Fruit fly (Drosophila melanogaster) whole organism, embryonic: ENCODE measurements around the gene RhoGDI.

Source experiments
- BEAF-32 ChIP-seq: fragments of 200-800 bp; sonication (Bioruptor generic); optimal IDR thresholded peaks from 3 replicates; lab custom pipeline; 2017; ENCODE audit warnings: missing biosample characterization, missing genetic modification characterization, mild to moderate bottlenecking, moderate library complexity, missing genetic modification reagents
- CG11093 ChIP-seq: fragments of 200-800 bp; sonication (Bioruptor generic); IDR thresholded peaks from 3 replicates; pipeline ENCODE4 v1.3.6; 2022; ENCODE audit warnings: missing biosample characterization, missing genetic modification characterization
- CG11723 ChIP-seq: fragments of 200-800 bp; sonication (Bioruptor generic); optimal IDR thresholded peaks from 2 replicates; lab custom pipeline; 2017; ENCODE audit warnings: missing biosample characterization, mild to moderate bottlenecking, missing genetic modification characterization
- CG12104 ChIP-seq: fragments of 200-800 bp; sonication (Bioruptor generic); optimal IDR thresholded peaks from 3 replicates; lab custom pipeline; 2016; ENCODE audit warnings: missing biosample characterization, missing genetic modification characterization
- CG12391 ChIP-seq: fragments of 200-800 bp; sonication (Bioruptor generic); optimal IDR thresholded peaks from 3 replicates; lab custom pipeline; 2018; ENCODE audit warnings: missing biosample characterization, mild to moderate bottlenecking, missing genetic modification characterization, moderate library complexity
- CG13123 ChIP-seq: fragments of 200-800 bp; sonication (Bioruptor generic); optimal IDR thresholded peaks from 2 replicates; lab custom pipeline; 2016; ENCODE audit warnings: missing biosample characterization, missing genetic modification characterization
- CG13296 ChIP-seq: fragments of 200-800 bp; sonication (Bioruptor generic); optimal IDR thresholded peaks from 3 replicates; lab custom pipeline; 2018; ENCODE audit warnings: missing biosample characterization, mild to moderate bottlenecking, missing genetic modification characterization
- CG14860 ChIP-seq: fragments of 200-800 bp; sonication (Bioruptor generic); IDR thresholded peaks from 3 replicates; pipeline ENCODE4 v1.3.6; 2022; ENCODE audit warnings: missing biosample characterization, missing genetic modification characterization; ENCODE audit not compliant: partially characterized antibody
- CG15011 ChIP-seq: fragments of 200-800 bp; sonication (Bioruptor generic); optimal IDR thresholded peaks from 3 replicates; lab custom pipeline; 2018; ENCODE audit warnings: missing biosample characterization, mild to moderate bottlenecking, missing genetic modification characterization
- CG1529 ChIP-seq: fragments of 200-800 bp; sonication (Bioruptor generic); optimal IDR thresholded peaks from 3 replicates; lab custom pipeline; 2018; ENCODE audit warnings: missing biosample characterization, missing genetic modification characterization
- CG15514 ChIP-seq: fragments of 200-800 bp; sonication (Bioruptor generic); optimal IDR thresholded peaks from 3 replicates; lab custom pipeline; 2017; ENCODE audit warnings: missing biosample characterization, missing genetic modification characterization, mild to moderate bottlenecking, moderate library complexity, missing genetic modification reagents
- CG17186 ChIP-seq: fragments of 200-800 bp; sonication (Bioruptor generic); optimal IDR thresholded peaks from 3 replicates; lab custom pipeline; 2017; ENCODE audit warnings: missing biosample characterization, missing genetic modification reagents, missing genetic modification characterization
- CG18011 ChIP-seq: fragments of 200-800 bp; sonication (Bioruptor generic); optimal IDR thresholded peaks from 2 replicates; lab custom pipeline; 2017; ENCODE audit warnings: missing biosample characterization, missing genetic modification characterization, mild to moderate bottlenecking, moderate library complexity, missing genotype
- CG2116 ChIP-seq: fragments of 200-800 bp; sonication (Bioruptor generic); optimal IDR thresholded peaks from 3 replicates; lab custom pipeline; 2018; ENCODE audit warnings: missing biosample characterization, mild to moderate bottlenecking, missing genetic modification characterization
- CG31224 ChIP-seq: fragments of 200-800 bp; sonication (Bioruptor generic); IDR thresholded peaks from 2 replicates; pipeline ENCODE4 v1.3.6; 2022; ENCODE audit warnings: missing biosample characterization, missing genetic modification characterization
- CG31388 ChIP-seq: fragments of 200-800 bp; sonication (Bioruptor generic); optimal IDR thresholded peaks from 2 replicates; lab custom pipeline; 2016; ENCODE audit warnings: missing biosample characterization, missing genetic modification characterization
- CG32767 ChIP-seq: fragments of 200-800 bp; sonication (Bioruptor generic); IDR thresholded peaks from 2 replicates; pipeline ENCODE4 v1.3.6; 2022; ENCODE audit warnings: missing biosample characterization, missing genetic modification characterization
- CG3407 ChIP-seq: fragments of 200-800 bp; sonication (Bioruptor generic); optimal IDR thresholded peaks from 2 replicates; lab custom pipeline; 2018; ENCODE audit warnings: missing biosample characterization, mild to moderate bottlenecking, missing genetic modification characterization
- CG34422 ChIP-seq: fragments of 200-800 bp; sonication (Bioruptor generic); IDR thresholded peaks from 3 replicates; pipeline ENCODE4 v1.3.6; 2022; ENCODE audit warnings: missing biosample characterization, missing genetic modification characterization
- CG43689 ChIP-seq: fragments of 200-800 bp; sonication (Bioruptor generic); IDR thresholded peaks from 2 replicates; pipeline ENCODE4 v1.3.6; 2022; ENCODE audit warnings: missing biosample characterization, missing genetic modification characterization
- CG6654 ChIP-seq: fragments of 200-800 bp; sonication (Bioruptor generic); optimal IDR thresholded peaks from 2 replicates; lab custom pipeline; 2017; ENCODE audit warnings: missing biosample characterization, mild to moderate bottlenecking, missing genetic modification characterization
- CG6689 ChIP-seq: fragments of 200-800 bp; sonication (Bioruptor generic); IDR thresholded peaks from 2 replicates; pipeline ENCODE4 v1.3.6; 2022; ENCODE audit warnings: missing biosample characterization, missing genetic modification characterization
- CG7745 ChIP-seq: fragments of 200-800 bp; sonication (Bioruptor generic); optimal IDR thresholded peaks from 2 replicates; lab custom pipeline; 2018; ENCODE audit warnings: missing biosample characterization, mild to moderate bottlenecking, missing genetic modification characterization, moderate library complexity
- CG9215 ChIP-seq: fragments of 200-800 bp; sonication (Bioruptor generic); IDR thresholded peaks from 2 replicates; pipeline ENCODE4 v1.3.6; 2022; ENCODE audit warnings: missing biosample characterization, missing genetic modification characterization
- Dref ChIP-seq: fragments of 200-800 bp; sonication (Bioruptor generic); IDR thresholded peaks from 2 replicates; pipeline ENCODE4 v1.3.6; 2022; ENCODE audit warnings: missing biosample characterization, missing genetic modification characterization
- MBD-R2 ChIP-seq: fragments of 200-800 bp; sonication (Bioruptor generic); IDR thresholded peaks from 2 replicates; pipeline ENCODE4 v1.3.6; 2022; ENCODE audit warnings: missing biosample characterization, missing genetic modification characterization
- MESR4 ChIP-seq: fragments of 200-800 bp; sonication (Bioruptor generic); optimal IDR thresholded peaks from 2 replicates; lab custom pipeline; 2018; ENCODE audit warnings: missing biosample characterization, mild to moderate bottlenecking, missing genetic modification characterization, moderate library complexity
- Mes4 ChIP-seq: fragments of 200-800 bp; sonication (Bioruptor generic); optimal IDR thresholded peaks from 2 replicates; lab custom pipeline; 2016; ENCODE audit warnings: missing biosample characterization, missing genetic modification characterization
- NC2β ChIP-seq: fragments of 200-800 bp; sonication (Bioruptor generic); optimal IDR thresholded peaks from 2 replicates; lab custom pipeline; 2016; ENCODE audit warnings: missing biosample characterization, missing genetic modification characterization
- NFAT ChIP-seq: fragments of 200-800 bp; sonication (Bioruptor generic); IDR thresholded peaks from 2 replicates; pipeline ENCODE4 v1.3.6; 2022; ENCODE audit warnings: missing biosample characterization, missing genetic modification characterization
- Opbp ChIP-seq: fragments of 200-800 bp; sonication (Bioruptor generic); IDR thresholded peaks from 3 replicates; pipeline ENCODE4 v1.3.6; 2022; ENCODE audit warnings: missing biosample characterization, missing genetic modification characterization; ENCODE audit not compliant: partially characterized antibody
- Ssrp ChIP-seq: fragments of 200-800 bp; sonication (Bioruptor generic); optimal IDR thresholded peaks from 2 replicates; lab custom pipeline; 2018; ENCODE audit warnings: missing biosample characterization, mild to moderate bottlenecking, missing genetic modification characterization, moderate library complexity
- Stat92E ChIP-seq, 3 experiments: fragments of >200 bp in 2 of 3; fragments of 200-800 bp in 1 of 3; sonication (Bioruptor generic) in 1 of 3; optimal IDR thresholded peaks; 2 replicates each; lab custom pipeline; 2017 to 2019; ENCODE audit warnings: missing biosample characterization in 3 of 3, missing genetic modification characterization in 3 of 3, mild to moderate bottlenecking in 1 of 3, moderate library complexity in 1 of 3
- YL-1 ChIP-seq: fragments of 200-800 bp; sonication (Bioruptor generic); optimal IDR thresholded peaks from 3 replicates; lab custom pipeline; 2017; ENCODE audit warnings: missing biosample characterization, mild to moderate bottlenecking, missing genetic modification characterization
- amos ChIP-seq: fragments of 200-800 bp; sonication (Bioruptor generic); IDR thresholded peaks from 2 replicates; pipeline ENCODE4 v1.3.6; 2022; ENCODE audit warnings: missing biosample characterization, missing genetic modification characterization; ENCODE audit not compliant: partially characterized antibody
- aop ChIP-seq: fragments of 200-800 bp; sonication (Bioruptor generic); IDR thresholded peaks from 2 replicates; pipeline ENCODE4 v1.3.6; 2022; ENCODE audit warnings: missing biosample characterization, missing genetic modification characterization
- cato ChIP-seq: fragments of 200-800 bp; sonication (Bioruptor generic); optimal IDR thresholded peaks from 2 replicates; lab custom pipeline; 2016; ENCODE audit warnings: missing biosample characterization, missing genetic modification characterization, borderline replicate concordance
- da ChIP-seq: fragments of 200-800 bp; sonication (Bioruptor generic); optimal IDR thresholded peaks from 2 replicates; lab custom pipeline; 2016; ENCODE audit warnings: missing biosample characterization, missing genetic modification characterization
- gfzf ChIP-seq: fragments of 200-800 bp; sonication (Bioruptor generic); optimal IDR thresholded peaks from 2 replicates; lab custom pipeline; 2016; ENCODE audit warnings: missing biosample characterization, mild to moderate bottlenecking, missing genetic modification characterization, moderate library complexity
- gt ChIP-seq: fragments of 200-800 bp; sonication (Bioruptor generic); IDR thresholded peaks from 2 replicates; pipeline ENCODE4 v1.3.6; 2022; ENCODE audit warnings: missing biosample characterization, missing genetic modification characterization
- pan ChIP-seq, 4 experiments: fragments of >200 bp in 3 of 4; fragments of 200-800 bp in 1 of 4; sonication (Bioruptor generic) in 1 of 4; optimal IDR thresholded peaks in 3 of 4; IDR thresholded peaks in 1 of 4; 2 replicates each; pipeline versions ENCODE4 v1.3.6 to Lab custom; 2017 to 2022; ENCODE audit warnings: missing biosample characterization in 2 of 4, missing genetic modification characterization in 2 of 4, mixed read lengths in 1 of 4
- prd ChIP-seq, 3 experiments: fragments of >200 bp in 2 of 3; fragments of 200-800 bp in 1 of 3; sonication (Bioruptor generic) in 1 of 3; optimal IDR thresholded peaks in 2 of 3; IDR thresholded peaks in 1 of 3; 2 replicates in 2 of 3; 3 replicates in 1 of 3; pipeline versions ENCODE4 v1.3.6 to Lab custom; 2017 to 2022; ENCODE audit warnings: missing biosample characterization in 1 of 3, missing genetic modification characterization in 1 of 3
- psq ChIP-seq: fragments of 200-800 bp; sonication (Bioruptor generic); optimal IDR thresholded peaks from 2 replicates; lab custom pipeline; 2017; ENCODE audit warnings: missing biosample characterization, missing genetic modification characterization
- pzg ChIP-seq: fragments of 200-800 bp; sonication (Bioruptor generic); optimal IDR thresholded peaks from 3 replicates; lab custom pipeline; 2018; ENCODE audit warnings: missing biosample characterization, mild to moderate bottlenecking, missing genetic modification characterization, moderate library complexity
- sens ChIP-seq: fragments of 200-800 bp; sonication (Bioruptor generic); peaks from one replicate; lab custom pipeline; 2016; ENCODE audit warnings: missing biosample characterization, missing genetic modification characterization
- slp2 ChIP-seq: fragments of 200-800 bp; sonication (Bioruptor generic); optimal IDR thresholded peaks from 2 replicates; lab custom pipeline; 2016; ENCODE audit warnings: missing biosample characterization, missing genetic modification characterization
- sug ChIP-seq: fragments of 200-800 bp; optimal IDR thresholded peaks from 2 replicates; lab custom pipeline; 2019; ENCODE audit warnings: missing biosample characterization, mild to moderate bottlenecking, missing genetic modification characterization, moderate library complexity
- trem ChIP-seq: fragments of 200-800 bp; optimal IDR thresholded peaks from 3 replicates; lab custom pipeline; 2019; ENCODE audit warnings: missing biosample characterization, mild to moderate bottlenecking, missing genetic modification characterization, moderate library complexity
- usp ChIP-seq: fragments of >200 bp; optimal IDR thresholded peaks from 2 replicates; lab custom pipeline; 2017; ENCODE audit warnings: missing biosample characterization, missing genetic modification characterization

The RhoGDI gene

DNA sequence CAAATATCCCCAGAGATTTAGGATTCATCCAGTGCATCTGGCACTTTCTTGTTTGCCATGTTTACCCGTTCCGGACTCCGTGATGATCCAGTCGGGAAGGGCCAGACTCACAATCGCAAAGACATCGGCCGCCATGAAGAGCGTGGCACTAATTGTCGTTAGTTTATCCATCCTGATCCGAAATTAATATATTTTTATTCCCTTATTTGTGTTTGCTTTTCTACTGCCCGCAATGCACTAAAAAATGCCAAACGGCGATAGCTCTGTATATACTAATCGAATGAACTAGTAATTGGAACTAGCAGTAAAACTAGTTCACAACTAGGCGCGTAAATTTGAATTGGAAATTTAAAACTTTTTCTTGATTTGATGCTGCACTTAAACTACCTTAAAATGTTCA, 51.0 kb downstream of the RhoGDI start, which contains the start of gene CG14182 (continued):
- TF ChIP-seq pan (optimal IDR thresholded peaks at IDR 0.05; lab: Kevin White, UChicago) (no peak), pan (GFP tag; optimal IDR thresholded peaks at IDR 0.05 in 1 of 2, IDR thresholded peaks at IDR 0.05 in 1 of 2) (no peak), MESR4 (GFP tag; lab: Kevin White, UChicago) (peak; percentile 70), CG7745 (tag; lab: Kevin White, UChicago) (no peak), cato (no peak), Dref (GFP tag; lab: Robert Waterston, UW) (peak; percentile 43; the same call in 1 of the 2 replicates), slp2 (no peak), CG9215 (GFP tag; lab: Robert Waterston, UW) (no peak), usp (GFP tag; lab: Kevin White, UChicago) (no peak), NC2β (no peak), CG15011 (GFP tag; lab: Kevin White, UChicago) (no peak), MBD-R2 (GFP tag; lab: Robert Waterston, UW) (peak; percentile 51), da (no peak), CG6689 (GFP tag; lab: Robert Waterston, UW) (no peak), CG31388 (GFP tag; lab: Kevin White, UChicago) (no peak), CG12391 (no peak), prd (optimal IDR thresholded peaks at IDR 0.05; lab: Kevin White, UChicago) (no peak), prd (GFP tag; IDR thresholded peaks at IDR 0.05; lab: Robert Waterston, UW) (no peak), CG15514 (GFP tag; lab: Kevin White, UChicago) (peak; percentile 99), CG1529 (GFP tag; lab: Kevin White, UChicago) (no peak), CG11093 (GFP tag; lab: Robert Waterston, UW) (no peak), pzg (GFP tag; lab: Kevin White, UChicago) (peak; percentile 57), CG34422 (GFP tag; lab: Robert Waterston, UW) (no peak), CG3407 (GFP tag; lab: Kevin White, UChicago) (no peak), YL-1 (GFP tag; lab: Kevin White, UChicago) (peak; percentile 6), CG12104 (GFP tag; lab: Kevin White, UChicago) (no peak), CG2116 (GFP tag; lab: Kevin White, UChicago) (peak; percentile 27), Ssrp (tag; lab: Kevin White, UChicago) (no peak), CG6654 (GFP tag; lab: Kevin White, UChicago) (no peak), NFAT (GFP tag; lab: Robert Waterston, UW) (no peak), psq (no peak), CG17186 (no peak), Stat92E (GFP tag; optimal IDR thresholded peaks at IDR 0.05; lab: Kevin White, UChicago) (no peak), CG13123 (no peak), trem (peak; percentile 42), Opbp (GFP tag; lab: Robert Waterston, UW) (0 out of 3 replicates have a peak, but pooled peaks have one; percentile 39), CG32767 (GFP tag; lab: Robert Waterston, UW) (no peak), CG11723 (GFP tag; lab: Kevin White, UChicago) (no peak), CG13296 (GFP tag; lab: Kevin White, UChicago) (no peak), gfzf (peak; percentile 79), CG31224 (GFP tag; lab: Robert Waterston, UW) (no peak), CG43689 (GFP tag; lab: Robert Waterston, UW) (no peak), sug (tag; lab: Kevin White, UChicago) (no peak), amos (GFP tag; lab: Robert Waterston, UW) (peak; percentile 45; the same call in 1 of the 2 replicates), sens (peak; percentile 63), aop (GFP tag; lab: Robert Waterston, UW) (no peak), Mes4 (GFP tag; lab: Kevin White, UChicago) (no peak), CG14860 (no peak), gt (GFP tag; lab: Robert Waterston, UW) (no peak), BEAF-32 (GFP tag; lab: Kevin White, UChicago) (peak; percentile 35), CG18011 (GFP tag; lab: Kevin White, UChicago) (no peak)
